Worm (Caenorhabditis elegans) whole organism, L4/young adult: Measurements from ENCODE around the gene clec-78.

ENCODE experiments used
- W03F9.2 ChIP-seq: fragments of 150-350 bp; optimal IDR thresholded peaks from 2 replicates; lab custom pipeline; 2014; ENCODE audit warnings: missing biosample characterization, missing genetic modification characterization
- dao-5 ChIP-seq: sonication (generic microtip); optimal IDR thresholded peaks from 2 replicates; lab custom pipeline; 2016; ENCODE audit warnings: missing genotype, missing genetic modification characterization, moderate library complexity, missing compliant biosample characterization
- him-1 ChIP-seq: sonication (generic microtip); optimal IDR thresholded peaks from 2 replicates; lab custom pipeline; 2016; ENCODE audit warnings: missing genotype, missing genetic modification reagents, missing genetic modification characterization, missing compliant biosample characterization

The clec-78 gene

ce11 chrIV:3993292-3993691 lies 4.4 kb downstream of the clec-78 start, which contains the start of gene F47C12.6:
Gene F47C12.6, minus strand, starts transcription at chrIV:3993392.
- no peak for TF ChIP-seq him-1
- no peak for TF ChIP-seq W03F9.2 (tag; lab: Kevin White, UChicago)
- no peak for TF ChIP-seq dao-5 (tag; lab: Kevin White, UChicago)

- TF ChIP-seq him-1 (no peak), dao-5 (tag; lab: Kevin White, UChicago) (no peak)
Measured at ce11 chrIV:3994318-3994717, 5.4 kb downstream of the clec-78 start, which contains the start of gene F47C12.13. Gene F47C12.13, minus strand, starts transcription at chrIV:3994418.

ce11 chrIV:3995384-3995783 lies 6.5 kb downstream of the clec-78 start, which contains the start of gene F47C12.7:
Gene F47C12.7, minus strand, starts transcription at chrIV:3995484.
- TF ChIP-seq him-1 = no peak
- no peak for TF ChIP-seq dao-5 (tag; lab: Kevin White, UChicago)
- TF ChIP-seq W03F9.2 (tag; lab: Kevin White, UChicago) = no peak

- TF ChIP-seq W03F9.2 (tag; lab: Kevin White, UChicago) = no peak
- TF ChIP-seq dao-5 (tag; lab: Kevin White, UChicago) = no peak
- TF ChIP-seq him-1 = no peak
Measured at ce11 chrIV:3998517-3998916, 9.6 kb downstream of the clec-78 start, which contains the start of gene F47C12.8. Gene F47C12.8, minus strand, starts transcription at chrIV:3998617.

ce11 chrIV:3999662-4000061 lies 10.8 kb downstream of the clec-78 start:
- TF ChIP-seq W03F9.2 (tag; lab: Kevin White, UChicago) (no peak), dao-5 (tag; lab: Kevin White, UChicago) (no peak), him-1 (no peak)

ce11 chrIV:4004221-4004620 lies 15.3 kb downstream of the clec-78 start:
- TF ChIP-seq W03F9.2 (tag; lab: Kevin White, UChicago) (no peak), him-1 (no peak), dao-5 (tag; lab: Kevin White, UChicago) (no peak)

- TF ChIP-seq dao-5 (tag; lab: Kevin White, UChicago) = no peak
- TF ChIP-seq W03F9.2 (tag; lab: Kevin White, UChicago) = no peak
- TF ChIP-seq him-1 = no peak
Measured at ce11 chrIV:4005166-4005565, 16.3 kb downstream of the clec-78 start.

- TF ChIP-seq him-1 (peak; percentile 24), W03F9.2 (tag; lab: Kevin White, UChicago) (no peak)
Measured at ce11 chrIV:4007697-4008096, 18.8 kb downstream of the clec-78 start, which contains the start of gene W02C12.2. Gene W02C12.2, minus strand, starts transcription at chrIV:4007973.

ce11 chrIV:4008440-4008839 lies 19.5 kb downstream of the clec-78 start:
- TF ChIP-seq dao-5 (tag; lab: Kevin White, UChicago) (no peak), W03F9.2 (tag; lab: Kevin White, UChicago) (no peak), him-1 (no peak)

- no peak for TF ChIP-seq dao-5 (tag; lab: Kevin White, UChicago)
Measured at ce11 chrIV:4009923-4010322, 21.0 kb downstream of the clec-78 start.

ce11 chrIV:4013621-4014020 lies 24.7 kb downstream of the clec-78 start:
- no peak for TF ChIP-seq dao-5 (tag; lab: Kevin White, UChicago)
- TF ChIP-seq W03F9.2 (tag; lab: Kevin White, UChicago) = no peak
- TF ChIP-seq him-1 = no peak

ce11 chrIV:4014341-4014826 lies 25.5 kb downstream of the clec-78 start:
- TF ChIP-seq W03F9.2 (tag; lab: Kevin White, UChicago) (no peak), him-1 (no peak), dao-5 (tag; lab: Kevin White, UChicago) (no peak)

- no peak for TF ChIP-seq him-1
- TF ChIP-seq dao-5 (tag; lab: Kevin White, UChicago) = no peak
- no peak for TF ChIP-seq W03F9.2 (tag; lab: Kevin White, UChicago)
Measured at ce11 chrIV:4015660-4016059, 26.8 kb downstream of the clec-78 start.

- TF ChIP-seq him-1 (no peak), dao-5 (tag; lab: Kevin White, UChicago) (no peak), W03F9.2 (tag; lab: Kevin White, UChicago) (no peak)
Measured at ce11 chrIV:4016723-4017122, 27.8 kb downstream of the clec-78 start.

ce11 chrIV:4018692-4019387 lies 29.9 kb downstream of the clec-78 start:
- TF ChIP-seq W03F9.2 (tag; lab: Kevin White, UChicago) (no peak), dao-5 (tag; lab: Kevin White, UChicago) (no peak), him-1 (no peak)
